Worm (Caenorhabditis elegans) whole organism, young adult: ENCODE measurements around the gene ndx-2.

Source experiments
- B0035.1 ChIP-seq: sonication (generic microtip); optimal IDR thresholded peaks from 2 replicates; lab custom pipeline; 2016; ENCODE audit warnings: missing genetic modification characterization, mild to moderate bottlenecking, missing compliant biosample characterization, missing genotype, missing genetic modification reagents
- C06A6.2 ChIP-seq: fragments of 200-800 bp; sonication (Bioruptor generic); conservative IDR thresholded peaks from 2 replicates; pipeline ENCODE4 v1.3.6; 2022; ENCODE audit warnings: missing genetic modification characterization, missing compliant biosample characterization
- F10E7.11 ChIP-seq: sonication (generic microtip); optimal IDR thresholded peaks from 2 replicates; lab custom pipeline; 2017; ENCODE audit warnings: mild to moderate bottlenecking, missing genetic modification characterization, moderate library complexity, missing compliant biosample characterization
- F22D6.2 ChIP-seq: sonication (generic microtip); optimal IDR thresholded peaks from 2 replicates; lab custom pipeline; 2016; ENCODE audit warnings: mild to moderate bottlenecking, missing genetic modification characterization, missing compliant biosample characterization
- F33H1.4 ChIP-seq: fragments of 200-800 bp; sonication (Bioruptor generic); IDR thresholded peaks from 2 replicates; pipeline ENCODE4 v1.3.6; 2022; ENCODE audit warnings: missing genetic modification reagents, missing genetic modification characterization, missing compliant biosample characterization
- F37B4.10 ChIP-seq: fragments of 200-800 bp; sonication (Bioruptor generic); IDR thresholded peaks from 2 replicates; pipeline ENCODE4 v1.3.6; 2022; ENCODE audit warnings: missing genetic modification characterization, missing compliant biosample characterization
- F52B5.7 ChIP-seq: sonication (generic microtip); optimal IDR thresholded peaks from 2 replicates; lab custom pipeline; 2016; ENCODE audit warnings: mild to moderate bottlenecking, missing genetic modification characterization, missing compliant biosample characterization
- F57C9.4 ChIP-seq: sonication (generic microtip); optimal IDR thresholded peaks from 2 replicates; lab custom pipeline; 2017; ENCODE audit warnings: mild to moderate bottlenecking, missing genetic modification characterization, missing compliant biosample characterization
- K11D2.4 ChIP-seq: fragments of 200-800 bp; sonication (Bioruptor generic); IDR thresholded peaks from 2 replicates; pipeline ENCODE4 v1.3.6; 2022; ENCODE audit warnings: missing genetic modification reagents, missing genetic modification characterization, missing compliant biosample characterization
- T07F8.4 ChIP-seq: sonication (generic microtip); optimal IDR thresholded peaks from 2 replicates; lab custom pipeline; 2016; ENCODE audit warnings: mild to moderate bottlenecking, missing genetic modification characterization, moderate library complexity, missing compliant biosample characterization
- T26A5.8 ChIP-seq: sonication (generic microtip); optimal IDR thresholded peaks from 2 replicates; lab custom pipeline; 2016; ENCODE audit warnings: missing genetic modification characterization, missing compliant biosample characterization
- Y53F4B.3 ChIP-seq: fragments of 200-800 bp; sonication (Bioruptor generic); IDR thresholded peaks from 2 replicates; pipeline ENCODE4 v1.3.6; 2022; ENCODE audit warnings: missing genetic modification reagents, missing genetic modification characterization, missing compliant biosample characterization
- Y53G8AR.9 ChIP-seq: fragments of 200-800 bp; sonication (Bioruptor generic); conservative IDR thresholded peaks from 2 replicates; pipeline ENCODE4 v1.3.6; 2022; ENCODE audit warnings: missing genetic modification reagents, missing genetic modification characterization, missing compliant biosample characterization
- Y79H2A.3 ChIP-seq: fragments of 200-800 bp; sonication (Bioruptor generic); conservative IDR thresholded peaks from 2 replicates; pipeline ENCODE4 v1.3.6; 2022; ENCODE audit warnings: missing genetic modification reagents, missing genetic modification characterization, missing compliant biosample characterization
- Y95B8A.8 ChIP-seq: fragments of 200-800 bp; sonication (Bioruptor generic); IDR thresholded peaks from 2 replicates; pipeline ENCODE4 v1.3.6; 2022; ENCODE audit warnings: missing genetic modification reagents, missing genetic modification characterization, missing compliant biosample characterization
- aptf-2 ChIP-seq: fragments of 200-800 bp; sonication (Bioruptor generic); conservative IDR thresholded peaks from 2 replicates; pipeline ENCODE4 v1.3.6; 2022; ENCODE audit warnings: missing genetic modification reagents, missing genetic modification characterization, missing compliant biosample characterization
- attf-3 ChIP-seq: fragments of 200-800 bp; sonication (Bioruptor generic); conservative IDR thresholded peaks from 2 replicates; pipeline ENCODE4 v1.3.6; 2022; ENCODE audit warnings: missing genetic modification reagents, missing genetic modification characterization, missing compliant biosample characterization
- bed-1 ChIP-seq: fragments of 200-800 bp; sonication (Bioruptor generic); IDR thresholded peaks from 2 replicates; pipeline ENCODE4 v1.3.6; 2022; ENCODE audit warnings: missing genetic modification reagents, missing genetic modification characterization, missing compliant biosample characterization
- ceh-100 ChIP-seq: fragments of 200-800 bp; sonication (Bioruptor generic); IDR thresholded peaks from 2 replicates; pipeline ENCODE4 v1.3.6; 2022; ENCODE audit warnings: missing genetic modification reagents, missing genetic modification characterization, missing compliant biosample characterization
- ceh-40 ChIP-seq: fragments of 200-800 bp; sonication (Bioruptor generic); IDR thresholded peaks from 2 replicates; pipeline ENCODE4 v1.3.6; 2022; ENCODE audit warnings: missing genetic modification characterization, missing compliant biosample characterization
- efl-1 ChIP-seq: fragments of 150-350 bp; optimal IDR thresholded peaks from 2 replicates; lab custom pipeline; 2014; ENCODE audit warnings: missing biosample characterization, missing genetic modification reagents, missing genetic modification characterization
- egrh-3 ChIP-seq: fragments of 200-800 bp; sonication (Bioruptor generic); IDR thresholded peaks from 2 replicates; pipeline ENCODE4 v1.3.6; 2022; ENCODE audit warnings: missing genetic modification reagents, missing genetic modification characterization, missing compliant biosample characterization
- ekl-4 ChIP-seq: fragments of 200-800 bp; sonication (Bioruptor generic); IDR thresholded peaks from 2 replicates; pipeline ENCODE4 v1.3.6; 2022; ENCODE audit warnings: missing genetic modification reagents, missing genetic modification characterization, missing compliant biosample characterization
- ets-4 ChIP-seq: fragments of 200-800 bp; sonication (Bioruptor generic); optimal IDR thresholded peaks from 2 replicates; lab custom pipeline; 2018; ENCODE audit warnings: mild to moderate bottlenecking, missing genetic modification characterization, missing compliant biosample characterization
- fkh-3 ChIP-seq: sonication (generic microtip); optimal IDR thresholded peaks from 2 replicates; lab custom pipeline; 2016; ENCODE audit warnings: mild to moderate bottlenecking, missing genetic modification characterization, missing compliant biosample characterization
- him-1 ChIP-seq: sonication (generic microtip); optimal IDR thresholded peaks from 2 replicates; lab custom pipeline; 2016; ENCODE audit warnings: missing genotype, missing genetic modification reagents, missing genetic modification characterization, missing compliant biosample characterization
- lsy-27 ChIP-seq: sonication (generic microtip); optimal IDR thresholded peaks from 2 replicates; lab custom pipeline; 2017; ENCODE audit warnings: missing genetic modification characterization, mild to moderate bottlenecking, missing compliant biosample characterization, antibody characterized with exemption, missing genotype, borderline replicate concordance; ENCODE audit not compliant: insufficient read depth
- madf-3 ChIP-seq: fragments of 200-800 bp; sonication (Bioruptor generic); IDR thresholded peaks from 2 replicates; pipeline ENCODE4 v1.3.6; 2022; ENCODE audit warnings: missing genetic modification reagents, missing genetic modification characterization, missing compliant biosample characterization
- madf-6 ChIP-seq: fragments of 200-800 bp; sonication (Bioruptor generic); IDR thresholded peaks from 2 replicates; pipeline ENCODE4 v1.3.6; 2022; ENCODE audit warnings: missing genetic modification reagents, missing genetic modification characterization, missing compliant biosample characterization
- madf-8 ChIP-seq: fragments of 200-800 bp; sonication (Bioruptor generic); conservative IDR thresholded peaks from 2 replicates; pipeline ENCODE4 v1.3.6; 2022; ENCODE audit warnings: missing genetic modification reagents, missing genetic modification characterization, missing compliant biosample characterization
- mcd-1 ChIP-seq: fragments of 200-800 bp; sonication (Bioruptor generic); IDR thresholded peaks from 2 replicates; pipeline ENCODE4 v1.3.6; 2022; ENCODE audit warnings: missing genetic modification reagents, missing genetic modification characterization, missing compliant biosample characterization
- nfyb-1 ChIP-seq: fragments of 200-800 bp; sonication (Bioruptor generic); IDR thresholded peaks from 2 replicates; pipeline ENCODE4 v1.3.6; 2022; ENCODE audit warnings: missing genetic modification reagents, missing genetic modification characterization, missing compliant biosample characterization
- nhr-27 ChIP-seq: fragments of 200-800 bp; sonication (Bioruptor generic); optimal IDR thresholded peaks from 2 replicates; lab custom pipeline; 2018; ENCODE audit warnings: mild to moderate bottlenecking, missing genetic modification characterization, moderate library complexity, missing compliant biosample characterization
- pha-4 ChIP-seq: fragments of 150-350 bp; sonication (generic microtip); optimal IDR thresholded peaks from 2 replicates; lab custom pipeline; 2014; ENCODE audit warnings: missing biosample characterization, missing genetic modification reagents, missing genetic modification characterization
- sea-2 ChIP-seq: fragments of 200-800 bp; sonication (Bioruptor generic); IDR thresholded peaks from 2 replicates; pipeline ENCODE4 v1.3.6; 2022; ENCODE audit warnings: missing genetic modification characterization, missing compliant biosample characterization
- xnd-1 ChIP-seq: sonication (generic microtip); optimal IDR thresholded peaks from 2 replicates; lab custom pipeline; 2016; ENCODE audit warnings: missing genotype, missing genetic modification reagents, missing genetic modification characterization, missing compliant biosample characterization
- zfh-2 ChIP-seq: fragments of 200-800 bp; sonication (Bioruptor generic); conservative IDR thresholded peaks from 2 replicates; pipeline ENCODE4 v1.3.6; 2022; ENCODE audit warnings: missing genetic modification reagents, missing genetic modification characterization, missing compliant biosample characterization
- ztf-18 ChIP-seq: sonication (generic microtip); optimal IDR thresholded peaks from 2 replicates; lab custom pipeline; 2016; ENCODE audit warnings: missing genotype, mild to moderate bottlenecking, missing genetic modification characterization, missing compliant biosample characterization
- ztf-25 ChIP-seq: fragments of 200-800 bp; sonication (Bioruptor generic); IDR thresholded peaks from 2 replicates; pipeline ENCODE4 v1.3.6; 2022; ENCODE audit warnings: missing genetic modification reagents, missing genetic modification characterization, missing compliant biosample characterization

ndx-2 gene

ce11 chrV:2691703-2692102 is 26.9 kb upstream of the ndx-2 start:
- peak; percentile 55; the same call in 1 of the 2 replicates for TF ChIP-seq mcd-1 (GFP tag; lab: Robert Waterston, UW)

- peak; percentile 67 for TF ChIP-seq madf-6 (GFP tag; lab: Robert Waterston, UW)
- TF ChIP-seq aptf-2 (GFP tag; lab: Robert Waterston, UW), result no peak
- TF ChIP-seq efl-1 (GFP tag; lab: Kevin White, UChicago), result peak; percentile 58
- no peak for TF ChIP-seq nhr-27 (tag; lab: Kevin White, UChicago)
- TF ChIP-seq T07F8.4 (tag; lab: Kevin White, UChicago), result no peak
- TF ChIP-seq K11D2.4 (GFP tag; lab: Robert Waterston, UW), result no peak
- no peak for TF ChIP-seq T26A5.8 (tag; lab: Kevin White, UChicago)
- TF ChIP-seq F10E7.11 (tag; lab: Kevin White, UChicago), result no peak
- no peak for TF ChIP-seq ceh-40 (GFP tag; lab: Robert Waterston, UW)
- TF ChIP-seq bed-1 (GFP tag; lab: Robert Waterston, UW), result no peak
- TF ChIP-seq xnd-1, result peak; percentile 42
- no peak for TF ChIP-seq fkh-3
- TF ChIP-seq F33H1.4 (GFP tag; lab: Robert Waterston, UW), result 0 out of 2 replicates have a peak, but pooled peaks have one; percentile 26
- TF ChIP-seq B0035.1 (tag; lab: Kevin White, UChicago), result no peak
- no peak for TF ChIP-seq Y79H2A.3 (GFP tag; lab: Robert Waterston, UW)
- peak; percentile 45 for TF ChIP-seq madf-8 (GFP tag; lab: Robert Waterston, UW)
- TF ChIP-seq, all 124 proteins: peak for 5
Measured at ce11 chrV:2690948-2691347, 26.1 kb upstream of the ndx-2 start.

ce11 chrV:2690478-2690877 is 25.7 kb upstream of the ndx-2 start:
- TF ChIP-seq sea-2 (no peak), zfh-2 (GFP tag; lab: Robert Waterston, UW) (peak; percentile 63), pha-4 (tag; lab: Kevin White, UChicago) (no peak), attf-3 (GFP tag; lab: Robert Waterston, UW) (no peak), him-1 (tag; lab: Kevin White, UChicago) (no peak)

ce11 chrV:2688562-2688961 is 23.8 kb upstream of the ndx-2 start:
- TF ChIP-seq lsy-27 (tag; lab: Kevin White, UChicago) (no peak), Y53G8AR.9 (peak; percentile 63; the same call in 1 of the 2 replicates), egrh-3 (GFP tag; lab: Robert Waterston, UW) (no peak), Y95B8A.8 (GFP tag; lab: Robert Waterston, UW) (0 out of 2 replicates have a peak, but pooled peaks have one; percentile 5), ets-4 (GFP tag; lab: Kevin White, UChicago) (no peak), Y53F4B.3 (no peak), madf-3 (GFP tag; lab: Robert Waterston, UW) (no peak), nfyb-1 (0 out of 2 replicates have a peak, but pooled peaks have one; percentile 10), ztf-18 (tag; lab: Kevin White, UChicago) (no peak), F52B5.7 (tag; lab: Kevin White, UChicago) (no peak), ztf-25 (0 out of 2 replicates have a peak, but pooled peaks have one; percentile 60), C06A6.2 (GFP tag; lab: Robert Waterston, UW) (0 out of 2 replicates have a peak, but pooled peaks have one; percentile 14), F57C9.4 (tag; lab: Kevin White, UChicago) (no peak), F22D6.2 (tag; lab: Kevin White, UChicago) (no peak), ekl-4 (GFP tag; lab: Robert Waterston, UW) (no peak), F37B4.10 (GFP tag; lab: Robert Waterston, UW) (no peak), ceh-100 (no peak)
